Fruit fly (Drosophila melanogaster) whole organism, embryonic: Measurements from ENCODE around the gene CG1103.

ENCODE experiments used
- Atf-2 ChIP-seq: fragments of 200-800 bp; sonication (Bioruptor generic); optimal IDR thresholded peaks from 2 replicates; lab custom pipeline; 2016; ENCODE audit warnings: missing biosample characterization, missing genetic modification characterization
- CG11093 ChIP-seq: fragments of 200-800 bp; sonication (Bioruptor generic); IDR thresholded peaks from 3 replicates; pipeline ENCODE4 v1.3.6; 2022; ENCODE audit warnings: missing biosample characterization, missing genetic modification characterization
- CG15011 ChIP-seq: fragments of 200-800 bp; sonication (Bioruptor generic); optimal IDR thresholded peaks from 3 replicates; lab custom pipeline; 2018; ENCODE audit warnings: missing biosample characterization, mild to moderate bottlenecking, missing genetic modification characterization
- CG17568 ChIP-seq: fragments of 200-800 bp; sonication (Bioruptor generic); optimal IDR thresholded peaks from 2 replicates; lab custom pipeline; 2018; ENCODE audit warnings: missing biosample characterization, mild to moderate bottlenecking, missing genetic modification characterization, moderate library complexity
- CG17802 ChIP-seq: fragments of 200-800 bp; sonication (Bioruptor generic); optimal IDR thresholded peaks from 2 replicates; lab custom pipeline; 2018; ENCODE audit warnings: missing biosample characterization, mild to moderate bottlenecking, missing genetic modification characterization, moderate library complexity
- CG6813 ChIP-seq: fragments of 200-800 bp; sonication (Bioruptor generic); optimal IDR thresholded peaks from 2 replicates; lab custom pipeline; 2017; ENCODE audit warnings: missing biosample characterization, missing genetic modification characterization, mild to moderate bottlenecking, moderate library complexity, missing genetic modification reagents
- Dfd ChIP-seq, 2 experiments: fragments of >200 bp; optimal IDR thresholded peaks; 2 replicates each; lab custom pipeline; 2017; ENCODE audit warnings: missing biosample characterization in 2 of 2, missing genetic modification characterization in 2 of 2
- Dip2 ChIP-seq: fragments of 200-800 bp; sonication (Bioruptor generic); IDR thresholded peaks from 2 replicates; pipeline ENCODE4 v1.3.6; 2022; ENCODE audit warnings: missing biosample characterization, missing genetic modification characterization
- Usf ChIP-seq: fragments of 200-800 bp; sonication (Bioruptor generic); optimal IDR thresholded peaks from 2 replicates; lab custom pipeline; 2017; ENCODE audit warnings: missing genotype, missing biosample characterization, missing genetic modification characterization
- eyg ChIP-seq: fragments of 200-800 bp; sonication (Bioruptor generic); optimal IDR thresholded peaks from 3 replicates; lab custom pipeline; 2016; ENCODE audit warnings: missing biosample characterization, missing genetic modification characterization
- ro ChIP-seq: fragments of 200-800 bp; sonication (Bioruptor generic); IDR thresholded peaks from 2 replicates; pipeline ENCODE4 v1.3.6; 2022; ENCODE audit warnings: missing biosample characterization, missing genetic modification characterization
- salm ChIP-seq: fragments of 200-800 bp; sonication (Bioruptor generic); optimal IDR thresholded peaks from 2 replicates; lab custom pipeline; 2018; ENCODE audit warnings: missing biosample characterization, mild to moderate bottlenecking, missing genetic modification characterization
- vvl ChIP-seq: fragments of 200-800 bp; sonication (Bioruptor generic); IDR thresholded peaks from 2 replicates; pipeline ENCODE4 v1.3.6; 2022; ENCODE audit warnings: missing biosample characterization, missing genetic modification characterization
- wor ChIP-seq: fragments of 200-800 bp; sonication (Bioruptor generic); IDR thresholded peaks from 2 replicates; pipeline ENCODE4 v1.3.6; 2022; ENCODE audit warnings: missing biosample characterization, missing genetic modification characterization

- TF ChIP-seq wor (GFP tag; lab: Robert Waterston, UW) (no peak), eyg (GFP tag; lab: Kevin White, UChicago) (no peak), Dip2 (GFP tag; lab: Robert Waterston, UW) (no peak), CG17802 (no peak), salm (tag; lab: Kevin White, UChicago) (no peak), ro (GFP tag; lab: Robert Waterston, UW) (no peak), CG6813 (GFP tag; lab: Kevin White, UChicago) (no peak), Dfd (GFP tag; optimal IDR thresholded peaks at IDR 0.05; lab: Kevin White, UChicago) (no peak), Atf-2 (GFP tag; lab: Kevin White, UChicago) (no peak), Usf (GFP tag; lab: Kevin White, UChicago) (no peak), vvl (GFP tag; lab: Robert Waterston, UW) (no peak), CG11093 (GFP tag; lab: Robert Waterston, UW) (no peak), CG17568 (no peak), CG15011 (GFP tag; lab: Kevin White, UChicago) (no peak)
Observed at dm6 chr3R:4307664-4308416, 29.7 kb upstream of the CG1103 start, which contains the start of gene MP1.
